Worm (Caenorhabditis elegans) whole organism, L3 larva: Measurements from ENCODE around the gene F11D5.5.

Experiments
- R02D3.7 ChIP-seq: fragments of 150-350 bp; optimal IDR thresholded peaks from 2 replicates; lab custom pipeline; 2014; ENCODE audit warnings: missing biosample characterization, missing genetic modification characterization
- ZK546.5 ChIP-seq: sonication (generic microtip); optimal IDR thresholded peaks from 2 replicates; lab custom pipeline; 2017; ENCODE audit warnings: missing biosample characterization, missing genetic modification characterization
- aly-2 ChIP-seq: fragments of 150-350 bp; optimal IDR thresholded peaks from 2 replicates; lab custom pipeline; 2014; ENCODE audit warnings: missing biosample characterization, missing genetic modification characterization
- ceh-16 ChIP-seq: sonication (generic microtip); optimal IDR thresholded peaks from 2 replicates; lab custom pipeline; 2017; ENCODE audit warnings: missing biosample characterization, missing genetic modification characterization
- ceh-28 ChIP-seq: fragments of 150-350 bp; optimal IDR thresholded peaks from 2 replicates; lab custom pipeline; 2014; ENCODE audit warnings: missing biosample characterization, missing genetic modification reagents, missing genetic modification characterization
- ceh-82 ChIP-seq: fragments of 150-350 bp; optimal IDR thresholded peaks from 2 replicates; lab custom pipeline; 2014; ENCODE audit warnings: missing biosample characterization, missing genetic modification characterization
- ceh-9 ChIP-seq: sonication (generic microtip); optimal IDR thresholded peaks from 2 replicates; lab custom pipeline; 2018; ENCODE audit warnings: missing biosample characterization, missing genetic modification characterization
- daf-12 ChIP-seq: fragments of 150-350 bp; optimal IDR thresholded peaks from 2 replicates; lab custom pipeline; 2014; ENCODE audit warnings: missing biosample characterization, missing genetic modification reagents, missing genetic modification characterization
- egl-27 ChIP-seq: sonication (generic microtip); optimal IDR thresholded peaks from 4 replicates; lab custom pipeline; 2017; ENCODE audit warnings: missing biosample characterization, missing genetic modification reagents, missing genetic modification characterization
- egl-5 ChIP-seq: fragments of 150-350 bp; optimal IDR thresholded peaks from 2 replicates; lab custom pipeline; 2017; ENCODE audit warnings: missing biosample characterization, missing genetic modification reagents, missing genetic modification characterization, inconsistent platforms
- elt-1 ChIP-seq: fragments of 150-350 bp; optimal IDR thresholded peaks from 2 replicates; lab custom pipeline; 2014; ENCODE audit warnings: missing biosample characterization, missing genetic modification characterization
- elt-2 ChIP-seq: sonication (generic microtip); optimal IDR thresholded peaks from 2 replicates; lab custom pipeline; 2016; ENCODE audit warnings: missing genetic modification reagents, mild to moderate bottlenecking, missing genetic modification characterization, missing compliant biosample characterization
- elt-3 ChIP-seq, 3 experiments: fragments of 150-350 bp in 1 of 3; sonication (generic microtip) in 2 of 3; optimal IDR thresholded peaks; 2 replicates in 2 of 3; 4 replicates in 1 of 3; lab custom pipeline; 2014 to 2017; ENCODE audit warnings: missing biosample characterization in 3 of 3, missing genetic modification characterization in 3 of 3
- eor-1 ChIP-seq, 2 experiments: fragments of 150-350 bp; optimal IDR thresholded peaks; 2 replicates each; lab custom pipeline; 2014 to 2018; ENCODE audit warnings: missing biosample characterization in 2 of 2, missing genetic modification characterization in 2 of 2
- fkh-10 ChIP-seq: sonication (generic microtip); optimal IDR thresholded peaks from 2 replicates; lab custom pipeline; 2017; ENCODE audit warnings: missing biosample characterization, missing genetic modification reagents, missing genetic modification characterization
- fkh-2 ChIP-seq: fragments of 150-350 bp; optimal IDR thresholded peaks from 2 replicates; lab custom pipeline; 2014; ENCODE audit warnings: missing biosample characterization, missing genetic modification reagents, missing genetic modification characterization
- fos-1 ChIP-seq: fragments of 150-350 bp; optimal IDR thresholded peaks from 2 replicates; lab custom pipeline; 2014; ENCODE audit warnings: missing biosample characterization, missing genetic modification characterization
- jun-1 ChIP-seq: fragments of 150-350 bp; optimal IDR thresholded peaks from 2 replicates; lab custom pipeline; 2014; ENCODE audit warnings: missing biosample characterization, missing genetic modification reagents, missing genetic modification characterization
- lin-15B ChIP-seq: fragments of 150-350 bp; optimal IDR thresholded peaks from 2 replicates; lab custom pipeline; 2014; ENCODE audit warnings: missing biosample characterization, missing genetic modification characterization
- lin-39 ChIP-seq: fragments of 150-350 bp; optimal IDR thresholded peaks from 2 replicates; lab custom pipeline; 2018; ENCODE audit warnings: missing biosample characterization, missing genetic modification reagents, missing genetic modification characterization
- mdl-1 ChIP-seq: fragments of 150-350 bp; optimal IDR thresholded peaks from 2 replicates; lab custom pipeline; 2014; ENCODE audit warnings: missing biosample characterization, missing genetic modification characterization
- mml-1 ChIP-seq: fragments of 150-350 bp; sonication (generic microtip); optimal IDR thresholded peaks from 3 replicates; lab custom pipeline; 2014; ENCODE audit warnings: missing biosample characterization, missing genetic modification characterization
- nhr-11 ChIP-seq: fragments of 150-350 bp; optimal IDR thresholded peaks from 2 replicates; lab custom pipeline; 2014; ENCODE audit warnings: missing biosample characterization, missing genetic modification characterization
- nhr-12 ChIP-seq: fragments of 150-350 bp; optimal IDR thresholded peaks from 2 replicates; lab custom pipeline; 2014; ENCODE audit warnings: missing biosample characterization, missing genetic modification characterization
- nhr-23 ChIP-seq: fragments of 150-350 bp; optimal IDR thresholded peaks from 2 replicates; lab custom pipeline; 2014; ENCODE audit warnings: missing biosample characterization, missing genetic modification reagents, missing genetic modification characterization
- nhr-237 ChIP-seq: fragments of 150-350 bp; optimal IDR thresholded peaks from 2 replicates; lab custom pipeline; 2014; ENCODE audit warnings: missing biosample characterization, missing genetic modification characterization
- nhr-25 ChIP-seq: sonication (generic microtip); optimal IDR thresholded peaks from 2 replicates; lab custom pipeline; 2017; ENCODE audit warnings: missing biosample characterization, missing genetic modification characterization
- nhr-28 ChIP-seq: fragments of 150-350 bp; optimal IDR thresholded peaks from 2 replicates; lab custom pipeline; 2014; ENCODE audit warnings: missing biosample characterization, missing genetic modification characterization
- nhr-43 ChIP-seq: sonication (generic microtip); optimal IDR thresholded peaks from 2 replicates; lab custom pipeline; 2016; ENCODE audit warnings: mild to moderate bottlenecking, missing genetic modification characterization, missing compliant biosample characterization; ENCODE audit not compliant: poor library complexity, severe bottlenecking
- nhr-67 ChIP-seq: fragments of 150-350 bp; optimal IDR thresholded peaks from 2 replicates; lab custom pipeline; 2014; ENCODE audit warnings: missing biosample characterization, missing genetic modification characterization
- nhr-76 ChIP-seq: fragments of 150-350 bp; sonication (generic microtip); optimal IDR thresholded peaks from 5 replicates; lab custom pipeline; 2014; ENCODE audit warnings: missing biosample characterization, missing genetic modification characterization
- nhr-77 ChIP-seq: fragments of 150-350 bp; optimal IDR thresholded peaks from 2 replicates; lab custom pipeline; 2014; ENCODE audit warnings: missing biosample characterization, missing genetic modification characterization
- pha-4 ChIP-seq: fragments of 150-350 bp; optimal IDR thresholded peaks from 2 replicates; lab custom pipeline; 2014; ENCODE audit warnings: missing biosample characterization, missing genetic modification reagents, missing genetic modification characterization
- pqm-1 ChIP-seq: fragments of 150-350 bp; optimal IDR thresholded peaks from 2 replicates; lab custom pipeline; 2017; ENCODE audit warnings: missing biosample characterization, missing genetic modification characterization, inconsistent platforms
- sea-2 ChIP-seq: fragments of 150-350 bp; sonication (generic microtip); optimal IDR thresholded peaks from 4 replicates; lab custom pipeline; 2014; ENCODE audit warnings: missing biosample characterization, missing genetic modification reagents, missing genetic modification characterization
- skn-1 ChIP-seq: fragments of 150-350 bp; optimal IDR thresholded peaks from 2 replicates; lab custom pipeline; 2014; ENCODE audit warnings: missing biosample characterization, missing genetic modification characterization
- snpc-4 ChIP-seq: fragments of 150-350 bp; optimal IDR thresholded peaks from 2 replicates; lab custom pipeline; 2014; ENCODE audit warnings: missing biosample characterization, missing genetic modification characterization
- tbx-2 ChIP-seq: sonication (generic microtip); optimal IDR thresholded peaks from 2 replicates; lab custom pipeline; 2016; ENCODE audit warnings: mild to moderate bottlenecking, missing genetic modification characterization, missing compliant biosample characterization
- unc-39 ChIP-seq: sonication (generic microtip); optimal IDR thresholded peaks from 4 replicates; lab custom pipeline; 2017; ENCODE audit warnings: missing biosample characterization, missing genetic modification characterization
- unc-62 ChIP-seq: fragments of 150-350 bp; sonication (generic microtip); optimal IDR thresholded peaks from 4 replicates; lab custom pipeline; 2014; ENCODE audit warnings: missing biosample characterization, missing genetic modification reagents, missing genetic modification characterization
- zag-1 ChIP-seq: fragments of 150-350 bp; optimal IDR thresholded peaks from 2 replicates; lab custom pipeline; 2014; ENCODE audit warnings: missing biosample characterization, missing genetic modification characterization
- ztf-11 ChIP-seq: fragments of 150-350 bp; optimal IDR thresholded peaks from 2 replicates; lab custom pipeline; 2014; ENCODE audit warnings: missing biosample characterization, missing genetic modification characterization
- ztf-4 ChIP-seq: fragments of 150-350 bp; optimal IDR thresholded peaks from 2 replicates; lab custom pipeline; 2014; ENCODE audit warnings: missing biosample characterization, missing genetic modification characterization

The F11D5.5 gene

DNA sequence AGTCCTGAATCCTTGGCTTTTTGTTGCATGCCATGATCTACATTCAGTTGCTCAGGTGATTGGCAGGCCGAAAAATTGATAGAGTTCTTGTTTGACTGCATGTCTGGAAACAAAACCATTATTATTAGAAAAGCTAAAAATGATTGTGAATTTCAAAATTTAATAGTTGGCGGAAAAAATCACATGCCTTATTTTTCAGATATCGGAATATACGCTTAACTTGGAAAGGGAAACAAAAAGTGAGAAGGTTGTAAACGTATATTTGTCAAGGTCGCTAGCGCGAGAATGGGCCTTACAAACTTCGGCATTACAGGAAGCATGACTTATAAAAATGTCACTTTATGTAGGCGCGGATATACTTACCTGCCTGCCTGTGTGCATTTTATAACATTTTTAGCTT is 30.2 kb upstream of the F11D5.5 start, which contains the start of gene K09C4.9:
TSS of gene K09C4.9 (minus strand) at position 101 of the 400 bp plus-strand sequence.
- TF ChIP-seq skn-1 (tag; lab: Kevin White, UChicago) (no peak), fkh-2 (tag; lab: Kevin White, UChicago) (no peak), unc-39 (no peak), ztf-4 (tag; lab: Kevin White, UChicago) (no peak), tbx-2 (tag; lab: Kevin White, UChicago) (no peak), egl-5 (tag; lab: Kevin White, UChicago) (no peak), nhr-237 (tag; lab: Kevin White, UChicago) (no peak), nhr-43 (tag; lab: Kevin White, UChicago) (no peak), nhr-67 (tag; lab: Kevin White, UChicago) (no peak), zag-1 (tag; lab: Kevin White, UChicago) (no peak), nhr-76 (tag; lab: Kevin White, UChicago) (no peak), nhr-12 (tag; lab: Kevin White, UChicago) (no peak), aly-2 (tag; lab: Kevin White, UChicago) (no peak), nhr-23 (tag; lab: Kevin White, UChicago) (no peak), mdl-1 (no peak), fkh-10 (no peak), unc-62 (GFP tag; lab: Kevin White, UChicago) (no peak), elt-3 (tag; optimal IDR thresholded peaks at IDR 0.05; lab: Kevin White, UChicago) (no peak), eor-1 (tag; optimal IDR thresholded peaks at IDR 0.05; lab: Kevin White, UChicago) (no peak)

DNA sequence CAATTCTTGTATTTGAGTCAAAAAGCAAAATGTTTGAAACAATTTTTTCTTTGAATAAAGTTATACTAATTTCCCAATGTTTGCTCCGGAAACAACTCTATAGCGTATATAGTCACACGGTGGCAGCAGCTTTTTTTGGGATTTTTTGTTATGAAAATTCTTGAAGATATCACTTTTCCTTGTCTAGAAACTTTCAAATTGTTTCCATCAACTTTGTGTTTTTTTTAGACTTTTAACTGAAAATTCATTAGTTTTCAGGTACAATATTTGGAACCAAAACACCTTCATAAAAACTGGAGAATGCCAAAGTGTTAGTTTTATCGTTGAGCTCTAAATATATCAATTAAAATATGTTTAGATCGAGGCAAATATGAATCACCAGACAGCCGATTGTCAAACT is 29.3 kb upstream of the F11D5.5 start, which contains the start of gene K09C4.7:
TSS of gene K09C4.7 (plus strand) at position 301 of the 400 bp plus-strand sequence.
- no peak for TF ChIP-seq mml-1 (tag; lab: Kevin White, UChicago)
- TF ChIP-seq nhr-12 (tag; lab: Kevin White, UChicago), result no peak
- TF ChIP-seq mdl-1, result no peak
- TF ChIP-seq jun-1 (tag; lab: Kevin White, UChicago), result no peak
- no peak for TF ChIP-seq lin-39
- TF ChIP-seq ceh-9 (tag; lab: Kevin White, UChicago), result no peak
- no peak for TF ChIP-seq pha-4
- TF ChIP-seq elt-3 (tag; optimal IDR thresholded peaks at IDR 0.05; lab: Kevin White, UChicago), result no peak
- no peak for TF ChIP-seq unc-39

DNA sequence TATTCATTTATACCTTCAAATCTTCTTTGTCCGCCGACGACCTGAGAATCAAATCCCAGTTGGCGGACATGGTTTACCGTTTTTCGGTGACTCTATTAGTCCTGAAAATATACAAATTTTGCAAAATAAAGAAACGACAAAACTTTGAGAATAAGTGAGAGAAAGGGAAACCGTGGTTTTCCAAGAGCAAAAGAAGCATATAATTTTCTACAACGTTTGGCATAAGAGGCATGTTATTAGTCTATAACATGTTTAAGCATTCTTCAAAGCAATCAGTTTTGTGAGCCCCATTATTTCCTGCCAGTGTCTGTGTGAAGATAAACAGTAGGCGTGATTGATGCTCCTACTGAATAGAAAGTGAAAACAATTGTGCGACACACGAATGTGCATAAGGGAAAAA is 21.7 kb upstream of the F11D5.5 start, which contains the start of gene K09C4.10:
TSS of gene K09C4.10 (minus strand) at position 101 of the 400 bp plus-strand sequence.
- no peak for TF ChIP-seq tbx-2 (tag; lab: Kevin White, UChicago)
- TF ChIP-seq lin-15B (tag; lab: Kevin White, UChicago), result no peak
- no peak for TF ChIP-seq ceh-16 (tag; lab: Kevin White, UChicago)
- no peak for TF ChIP-seq mml-1 (tag; lab: Kevin White, UChicago)
- no peak for TF ChIP-seq ceh-28 (tag; lab: Kevin White, UChicago)
- no peak for TF ChIP-seq nhr-11 (tag; lab: Kevin White, UChicago)
- no peak for TF ChIP-seq fkh-10
- no peak for TF ChIP-seq ztf-4 (tag; lab: Kevin White, UChicago)
- TF ChIP-seq nhr-237 (tag; lab: Kevin White, UChicago), result no peak
- TF ChIP-seq aly-2 (tag; lab: Kevin White, UChicago), result no peak

DNA sequence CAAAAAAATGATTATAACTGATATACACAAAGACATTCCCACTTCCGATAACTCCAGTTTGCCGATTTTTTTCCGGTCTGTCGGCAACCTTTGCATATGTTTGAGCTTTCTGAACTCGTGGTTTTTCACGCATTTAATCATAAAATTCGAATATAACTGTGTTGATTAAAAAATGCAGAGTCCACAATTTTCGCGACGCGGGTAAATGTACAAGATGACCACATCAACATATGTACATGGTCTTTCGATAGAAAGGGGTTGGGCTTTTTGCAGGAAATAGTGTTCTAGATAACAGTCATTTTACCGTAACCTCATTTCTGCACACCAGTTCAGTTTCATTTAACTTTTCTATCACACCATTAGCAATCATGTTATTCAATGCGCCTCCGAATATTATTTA is 19.6 kb upstream of the F11D5.5 start, which contains the start of gene K09C4.5:
TSS of gene K09C4.5 (plus strand) at position 326 of the 400 bp plus-strand sequence.
- TF ChIP-seq egl-27, result no peak
- TF ChIP-seq pha-4, result peak; percentile 11
- TF ChIP-seq zag-1 (tag; lab: Kevin White, UChicago), result no peak
- no peak for TF ChIP-seq R02D3.7 (tag; lab: Kevin White, UChicago)
- peak; percentile 30 for TF ChIP-seq pqm-1
- peak; percentile 49 for TF ChIP-seq elt-2 (tag; lab: Kevin White, UChicago)
- no peak for TF ChIP-seq ztf-11
- TF ChIP-seq nhr-43 (tag; lab: Kevin White, UChicago), result no peak

DNA sequence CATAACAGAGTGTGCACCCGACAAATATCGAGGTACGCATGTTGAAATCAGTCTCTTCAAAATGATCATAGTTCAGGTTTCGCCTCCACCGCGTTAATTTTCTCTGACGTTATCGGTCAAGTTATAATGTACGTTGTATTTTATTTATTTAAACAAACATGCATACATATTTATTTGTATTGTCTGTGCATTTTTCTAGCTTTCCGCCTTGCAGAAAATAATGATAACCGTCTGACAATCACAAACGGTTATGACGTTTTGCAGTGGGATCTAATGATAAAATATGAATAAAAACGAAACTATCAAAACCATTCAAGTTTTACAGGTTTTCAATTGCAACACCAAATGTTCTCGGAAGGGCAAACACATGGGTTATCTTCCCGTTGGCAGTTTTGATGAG is 18.7 kb upstream of the F11D5.5 start:
- TF ChIP-seq R02D3.7 (tag; lab: Kevin White, UChicago), result no peak
- no peak for TF ChIP-seq fkh-2 (tag; lab: Kevin White, UChicago)
- no peak for TF ChIP-seq fos-1 (tag; lab: Kevin White, UChicago)
- no peak for TF ChIP-seq ZK546.5 (tag; lab: Kevin White, UChicago)
- no peak for TF ChIP-seq ceh-82
- TF ChIP-seq lin-39, result no peak
- no peak for TF ChIP-seq fkh-10
- no peak for TF ChIP-seq lin-15B (tag; lab: Kevin White, UChicago)
- TF ChIP-seq daf-12 (tag; lab: Kevin White, UChicago), result no peak
- no peak for TF ChIP-seq egl-27
- TF ChIP-seq nhr-25, result no peak
- no peak for TF ChIP-seq nhr-28
- TF ChIP-seq ztf-11, result no peak
- no peak for TF ChIP-seq nhr-11 (tag; lab: Kevin White, UChicago)
- TF ChIP-seq nhr-77 (tag; lab: Kevin White, UChicago), result no peak
- TF ChIP-seq pqm-1, result peak; percentile 55
- no peak for TF ChIP-seq elt-1 (tag; lab: Kevin White, UChicago)
- TF ChIP-seq ceh-16 (tag; lab: Kevin White, UChicago), result no peak
- TF ChIP-seq snpc-4 (tag; lab: Kevin White, UChicago), result no peak
- peak; percentile 19 for TF ChIP-seq jun-1 (tag; lab: Kevin White, UChicago)
- no peak for TF ChIP-seq nhr-43 (tag; lab: Kevin White, UChicago)
- no peak for TF ChIP-seq skn-1 (tag; lab: Kevin White, UChicago)
- no peak for TF ChIP-seq mdl-1
- TF ChIP-seq sea-2, result no peak
- no peak for TF ChIP-seq egl-5 (tag; lab: Kevin White, UChicago)
